Fruit fly (Drosophila melanogaster): ENCODE measurements around the gene TwdlJ.
A peak's percentile ranks its signal among the peaks of the same experiment; 100 is the strongest.

The TwdlJ gene

dm6 chr3R:26670277-26670676 is 40.6 kb downstream of the TwdlJ start:
- TF ChIP-seq Snoo (tag; optimal IDR thresholded peaks at IDR 0.05) (no peak), CG14655 (GFP tag; optimal IDR thresholded peaks at IDR 0.05) (no peak), CG13204 (GFP tag; optimal IDR thresholded peaks at IDR 0.05) (no peak), rn (GFP tag; IDR thresholded peaks at IDR 0.05) (no peak), D1 (tag; optimal IDR thresholded peaks at IDR 0.05) (no peak), fd96Ca (GFP tag; IDR thresholded peaks at IDR 0.05) (no peak), CG34367 (tag; optimal IDR thresholded peaks at IDR 0.05) (no peak), CG10348 (GFP tag; IDR thresholded peaks at IDR 0.05) (no peak), CG9948 (tag; optimal IDR thresholded peaks at IDR 0.05) (no peak), CG15710 (tag; optimal IDR thresholded peaks at IDR 0.05) (no peak), CG17806 (tag; optimal IDR thresholded peaks at IDR 0.05) (no peak), CG8159 (tag; optimal IDR thresholded peaks at IDR 0.05) (no peak), EcR (GFP tag; optimal IDR thresholded peaks at IDR 0.05) (no peak), CG32121 (GFP tag; IDR thresholded peaks at IDR 0.05) (no peak), Pif1A (GFP tag; optimal IDR thresholded peaks at IDR 0.05) (no peak), gl (tag; optimal IDR thresholded peaks at IDR 0.05) (no peak), Pif1B (GFP tag; optimal IDR thresholded peaks at IDR 0.05) (no peak), CG12605 (GFP tag; IDR thresholded peaks at IDR 0.05) (no peak), CG4496 (GFP tag; IDR thresholded peaks at IDR 0.05) (no peak)

dm6 chr3R:26671525-26672132 is 41.9 kb downstream of the TwdlJ start:
- TF ChIP-seq fd96Ca (GFP tag; IDR thresholded peaks at IDR 0.05) (no peak), CG8159 (tag; optimal IDR thresholded peaks at IDR 0.05) (peak; percentile 6), CG34367 (tag; optimal IDR thresholded peaks at IDR 0.05) (no peak), CG9948 (tag; optimal IDR thresholded peaks at IDR 0.05) (no peak), EcR (GFP tag; optimal IDR thresholded peaks at IDR 0.05) (no peak), CG14655 (GFP tag; optimal IDR thresholded peaks at IDR 0.05) (peak; percentile 15)

Measured in whole organism, pupa.